Worm (Caenorhabditis elegans) whole organism, mixed stage, embryonic: Measurements from ENCODE around the gene srh-56.

ENCODE experiments used
- elt-3 ChIP-seq: fragments of 150-350 bp; optimal IDR thresholded peaks from 2 replicates; lab custom pipeline; 2014; ENCODE audit warnings: missing biosample characterization, missing genetic modification characterization
- hlh-1 ChIP-seq: fragments of 150-350 bp; optimal IDR thresholded peaks from 2 replicates; lab custom pipeline; 2014; ENCODE audit warnings: missing biosample characterization, missing genetic modification reagents, missing genetic modification characterization
- lin-13 ChIP-seq: fragments of 150-350 bp; optimal IDR thresholded peaks from 2 replicates; lab custom pipeline; 2014; ENCODE audit warnings: missing biosample characterization, missing genetic modification characterization
- lsy-2 ChIP-seq: fragments of 150-350 bp; optimal IDR thresholded peaks from 2 replicates; lab custom pipeline; 2014; ENCODE audit warnings: missing biosample characterization, missing genetic modification characterization
- nhr-237 ChIP-seq: fragments of 150-350 bp; optimal IDR thresholded peaks from 2 replicates; lab custom pipeline; 2014; ENCODE audit warnings: missing biosample characterization, missing genetic modification characterization
- nhr-28 ChIP-seq: fragments of 150-350 bp; optimal IDR thresholded peaks from 2 replicates; lab custom pipeline; 2014; ENCODE audit warnings: missing biosample characterization, missing genetic modification characterization
- pha-4 ChIP-seq: fragments of 150-350 bp; optimal IDR thresholded peaks from 2 replicates; lab custom pipeline; 2018; ENCODE audit warnings: missing biosample characterization, missing genetic modification reagents, missing genetic modification characterization
- snpc-4 ChIP-seq: fragments of 150-350 bp; optimal IDR thresholded peaks from 2 replicates; lab custom pipeline; 2014; ENCODE audit warnings: missing biosample characterization, missing genetic modification characterization
- sptf-1 ChIP-seq: sonication (generic microtip); optimal IDR thresholded peaks from 2 replicates; lab custom pipeline; 2017; ENCODE audit warnings: mild to moderate bottlenecking, missing genetic modification characterization, moderate library complexity, missing compliant biosample characterization
- tbx-8 ChIP-seq: fragments of 200-800 bp; sonication (Bioruptor generic); optimal IDR thresholded peaks from 2 replicates; lab custom pipeline; 2018; ENCODE audit warnings: mild to moderate bottlenecking, missing genetic modification characterization, moderate library complexity, missing compliant biosample characterization
- unc-39 ChIP-seq: fragments of 150-350 bp; optimal IDR thresholded peaks from 2 replicates; lab custom pipeline; 2014; ENCODE audit warnings: missing biosample characterization, missing genetic modification characterization
- unc-62 ChIP-seq: fragments of 150-350 bp; optimal IDR thresholded peaks from 2 replicates; lab custom pipeline; 2014; ENCODE audit warnings: missing biosample characterization, missing genetic modification reagents, missing genetic modification characterization
- zip-8 ChIP-seq: fragments of 150-350 bp; optimal IDR thresholded peaks from 2 replicates; lab custom pipeline; 2014; ENCODE audit warnings: missing biosample characterization, missing genetic modification characterization
- ztf-11 ChIP-seq: fragments of 150-350 bp; optimal IDR thresholded peaks from 2 replicates; lab custom pipeline; 2014; ENCODE audit warnings: missing biosample characterization, missing genetic modification characterization

- TF ChIP-seq nhr-28: no peak
- no peak for TF ChIP-seq hlh-1 (tag; lab: Kevin White, UChicago)
- no peak for TF ChIP-seq ztf-11 (tag; lab: Kevin White, UChicago)
- no peak for TF ChIP-seq snpc-4 (tag; lab: Kevin White, UChicago)
- TF ChIP-seq elt-3 (tag; lab: Kevin White, UChicago): no peak
- no peak for TF ChIP-seq zip-8 (tag; lab: Kevin White, UChicago)
- TF ChIP-seq lin-13 (tag; lab: Kevin White, UChicago): no peak
- TF ChIP-seq nhr-237 (tag; lab: Kevin White, UChicago): no peak
- TF ChIP-seq lsy-2: no peak
- TF ChIP-seq tbx-8 (GFP tag; lab: Kevin White, UChicago): no peak
- TF ChIP-seq pha-4: no peak
- TF ChIP-seq unc-62 (GFP tag; lab: Kevin White, UChicago): no peak
- TF ChIP-seq unc-39 (tag; lab: Kevin White, UChicago): no peak
- no peak for TF ChIP-seq sptf-1 (tag; lab: Kevin White, UChicago)
Observed at ce11 chrV:2758437-2758836, 13.2 kb upstream of the srh-56 start.
